Fruit fly (Drosophila melanogaster) whole organism, wandering third instar larva: ENCODE results near the gene Dop2R.
"Not testable (repeated sequence)": the region's sequence is repeated elsewhere in the genome, so short reads cannot be mapped to it uniquely, and the experiment has no call there.

ENCODE experiments used
- Abd-B ChIP-seq: fragments of >200 bp; optimal IDR thresholded peaks from 2 replicates; lab custom pipeline; 2017; ENCODE audit warnings: missing biosample characterization, missing genetic modification characterization
- CG32264 ChIP-seq: fragments of 200-800 bp; sonication (Bioruptor generic); optimal IDR thresholded peaks from 2 replicates; lab custom pipeline; 2016; ENCODE audit warnings: missing biosample characterization, missing genetic modification characterization
- CG9705 ChIP-seq: fragments of 200-800 bp; sonication (Bioruptor generic); optimal IDR thresholded peaks from 2 replicates; lab custom pipeline; 2018; ENCODE audit warnings: missing biosample characterization, mild to moderate bottlenecking, missing genetic modification characterization
- CrebA ChIP-seq: fragments of 200-800 bp; sonication (Bioruptor generic); optimal IDR thresholded peaks from 2 replicates; lab custom pipeline; 2016; ENCODE audit warnings: missing biosample characterization, mild to moderate bottlenecking, missing genetic modification characterization, borderline replicate concordance
- Dfd ChIP-seq: fragments of >200 bp; optimal IDR thresholded peaks from 2 replicates; lab custom pipeline; 2017; ENCODE audit warnings: missing biosample characterization, missing genetic modification characterization
- Dif ChIP-seq: fragments of 200-275, 200-300 bp; sonication (Bioruptor generic); optimal IDR thresholded peaks from 2 replicates; lab custom pipeline; 2018; ENCODE audit warnings: missing biosample characterization, missing genetic modification characterization; ENCODE audit not compliant: partially characterized antibody
- HLH106 ChIP-seq: fragments of 200-800 bp; optimal IDR thresholded peaks from 3 replicates; lab custom pipeline; 2019; ENCODE audit warnings: missing biosample characterization, mild to moderate bottlenecking, missing genetic modification characterization, moderate library complexity
- Hnf4 ChIP-seq: fragments of 200-800 bp; sonication (Bioruptor generic); optimal IDR thresholded peaks from 2 replicates; lab custom pipeline; 2016; ENCODE audit warnings: missing biosample characterization, mild to moderate bottlenecking, missing genetic modification characterization
- Hr78 ChIP-seq: fragments of >200 bp; optimal IDR thresholded peaks from 2 replicates; lab custom pipeline; 2017; ENCODE audit warnings: missing biosample characterization, missing genetic modification characterization
- Hr83 ChIP-seq: fragments of 200-300 bp; sonication (Bioruptor generic); optimal IDR thresholded peaks from 2 replicates; lab custom pipeline; 2016; ENCODE audit warnings: missing biosample characterization, mild to moderate bottlenecking, missing genetic modification characterization, moderate library complexity; ENCODE audit not compliant: poor library complexity, severe bottlenecking
- Jra ChIP-seq: sonication (Bioruptor generic); optimal IDR thresholded peaks from 2 replicates; lab custom pipeline; 2016; ENCODE audit warnings: missing biosample characterization, missing genetic modification characterization
- Mio ChIP-seq: sonication (Bioruptor generic); optimal IDR thresholded peaks from 2 replicates; lab custom pipeline; 2016; ENCODE audit warnings: missing biosample characterization, missing genetic modification characterization
- Myc ChIP-seq: fragments of >200 bp; optimal IDR thresholded peaks from 2 replicates; lab custom pipeline; 2017
- N ChIP-seq: fragments of >200 bp; optimal IDR thresholded peaks from 2 replicates; lab custom pipeline; 2018; ENCODE audit warnings: missing biosample characterization, missing external identifiers, missing genetic modification characterization
- OdsH ChIP-seq: fragments of 200-800 bp; sonication (Bioruptor generic); optimal IDR thresholded peaks from 2 replicates; lab custom pipeline; 2016; ENCODE audit warnings: missing biosample characterization, mild to moderate bottlenecking, missing genetic modification characterization
- Rel ChIP-seq, 2 experiments: fragments of 200-800 bp; sonication (Bioruptor generic) in 1 of 2; optimal IDR thresholded peaks; 2 replicates in 1 of 2; 3 replicates in 1 of 2; lab custom pipeline; 2016 to 2019; ENCODE audit warnings: mild to moderate bottlenecking in 2 of 2, missing biosample characterization in 2 of 2, missing genetic modification characterization in 2 of 2, moderate library complexity in 1 of 2
- Sp1 ChIP-seq: fragments of 200-800 bp; sonication (Bioruptor generic); optimal IDR thresholded peaks from 3 replicates; lab custom pipeline; 2019; ENCODE audit warnings: missing biosample characterization, mild to moderate bottlenecking, missing genetic modification characterization, moderate library complexity
- Vsx2 ChIP-seq: fragments of 200-300, 225-300 bp; sonication (Bioruptor generic); optimal IDR thresholded peaks from 2 replicates; lab custom pipeline; 2018; ENCODE audit warnings: missing biosample characterization, missing genetic modification characterization; ENCODE audit not compliant: partially characterized antibody
- brk ChIP-seq: fragments of 200-800 bp; sonication (Bioruptor generic); optimal IDR thresholded peaks from 2 replicates; lab custom pipeline; 2016; ENCODE audit warnings: missing biosample characterization, mild to moderate bottlenecking, missing genetic modification characterization
- dl ChIP-seq, 2 experiments: fragments of 175-275, 200-275 bp in 1 of 2; fragments of 200-275 bp in 1 of 2; sonication (Bioruptor generic); optimal IDR thresholded peaks; lab custom pipeline; 2018; ENCODE audit warnings: mild to moderate bottlenecking in 2 of 2, missing biosample characterization in 2 of 2, missing genetic modification characterization in 2 of 2, moderate library complexity in 2 of 2; ENCODE audit not compliant: partially characterized antibody in 2 of 2, insufficient read depth in 1 of 2
- dmrt93B ChIP-seq: fragments of 200-800 bp; sonication (Bioruptor generic); optimal IDR thresholded peaks from 2 replicates; lab custom pipeline; 2018; ENCODE audit warnings: missing biosample characterization, mild to moderate bottlenecking, missing genetic modification characterization
- dsf ChIP-seq: sonication (Bioruptor generic); optimal IDR thresholded peaks from 2 replicates; lab custom pipeline; 2016; ENCODE audit warnings: missing biosample characterization, missing genetic modification characterization, borderline replicate concordance
- ey ChIP-seq: fragments of 200-800 bp; sonication (Bioruptor generic); optimal IDR thresholded peaks from 2 replicates; lab custom pipeline; 2016; ENCODE audit warnings: missing biosample characterization, missing genetic modification characterization
- foxo ChIP-seq, 2 experiments: fragments of 200-800 bp; sonication (Bioruptor generic); optimal IDR thresholded peaks; 2 replicates in 1 of 2; 3 replicates in 1 of 2; lab custom pipeline; 2016 to 2017; ENCODE audit warnings: missing biosample characterization in 2 of 2, missing genetic modification characterization in 2 of 2
- jim ChIP-seq: fragments of 175-275, 200-325 bp; sonication (Bioruptor generic); optimal IDR thresholded peaks from 2 replicates; lab custom pipeline; 2016; ENCODE audit warnings: missing biosample characterization, mild to moderate bottlenecking, missing genetic modification characterization
- lola ChIP-seq: fragments of >200 bp; optimal IDR thresholded peaks from 2 replicates; lab custom pipeline; 2017; ENCODE audit warnings: missing biosample characterization, missing genetic modification characterization
- pan ChIP-seq: fragments of >200 bp; optimal IDR thresholded peaks from 2 replicates; lab custom pipeline; 2017
- psq ChIP-seq: fragments of 200-800 bp; sonication (Bioruptor generic); optimal IDR thresholded peaks from 3 replicates; lab custom pipeline; 2017; ENCODE audit warnings: missing biosample characterization, mild to moderate bottlenecking, missing genetic modification characterization, moderate library complexity
- rgr ChIP-seq: fragments of 200-800 bp; sonication (Bioruptor generic); optimal IDR thresholded peaks from 3 replicates; lab custom pipeline; 2016; ENCODE audit warnings: missing biosample characterization, mild to moderate bottlenecking, missing genetic modification characterization
- sage ChIP-seq: fragments of 200-800 bp; sonication (Bioruptor generic); optimal IDR thresholded peaks from 2 replicates; lab custom pipeline; 2016; ENCODE audit warnings: missing biosample characterization, mild to moderate bottlenecking, missing genetic modification characterization
- sv ChIP-seq: fragments of 200-800 bp; sonication (Bioruptor generic); optimal IDR thresholded peaks from 3 replicates; lab custom pipeline; 2016; ENCODE audit warnings: missing biosample characterization, missing genetic modification characterization
- tai ChIP-seq: sonication (Bioruptor generic); optimal IDR thresholded peaks from 2 replicates; lab custom pipeline; 2016; ENCODE audit warnings: missing biosample characterization, missing genetic modification characterization
- usp ChIP-seq: fragments of >200 bp; optimal IDR thresholded peaks from 2 replicates; lab custom pipeline; 2017; ENCODE audit warnings: missing biosample characterization, missing genetic modification characterization
- woc ChIP-seq: sonication (Bioruptor generic); optimal IDR thresholded peaks from 2 replicates; lab custom pipeline; 2016; ENCODE audit warnings: missing biosample characterization, mild to moderate bottlenecking, missing genetic modification characterization

Gene Dop2R

DNA sequence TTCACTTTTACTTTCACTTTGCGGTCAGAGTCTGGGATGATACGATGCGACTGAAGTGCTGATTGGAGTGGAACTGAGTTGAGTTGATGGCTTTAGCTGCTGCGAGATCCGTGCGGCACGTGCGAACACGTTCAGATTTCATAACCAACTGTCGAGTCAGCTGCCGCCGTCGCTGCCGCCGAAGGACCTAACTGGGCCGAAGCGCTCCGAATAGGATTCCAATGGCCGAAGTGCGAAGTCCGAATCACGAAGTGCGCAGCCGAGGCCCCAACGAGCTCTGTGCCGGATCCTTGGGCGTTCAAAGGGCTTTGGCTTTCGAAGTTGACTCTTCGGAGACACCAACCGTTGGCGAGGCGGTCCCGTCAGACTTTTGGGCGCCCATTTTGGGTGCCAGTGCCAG is at the start of gene Dop2R:
Gene Dop2R, minus strand, starts transcription at position 131 of the 400 bp plus-strand sequence.
- TF ChIP-seq N = no peak
- no peak for TF ChIP-seq pan (lab: Kevin White, UChicago)
- no peak for TF ChIP-seq foxo (GFP tag; optimal IDR thresholded peaks at IDR 0.05; lab: Kevin White, UChicago)
- TF ChIP-seq usp (GFP tag; lab: Kevin White, UChicago) = no peak
- no peak for TF ChIP-seq Jra (GFP tag; lab: Kevin White, UChicago)
- no peak for TF ChIP-seq OdsH
- TF ChIP-seq Vsx2 (GFP tag; lab: Kevin White, UChicago) = no peak
- no peak for TF ChIP-seq Hr78 (GFP tag; lab: Kevin White, UChicago)
- TF ChIP-seq HLH106 (tag; lab: Kevin White, UChicago) = no peak
- TF ChIP-seq brk (GFP tag; lab: Kevin White, UChicago) = no peak
- no peak for TF ChIP-seq woc (GFP tag; lab: Kevin White, UChicago)
- TF ChIP-seq, all 38 proteins: peak for 0

DNA sequence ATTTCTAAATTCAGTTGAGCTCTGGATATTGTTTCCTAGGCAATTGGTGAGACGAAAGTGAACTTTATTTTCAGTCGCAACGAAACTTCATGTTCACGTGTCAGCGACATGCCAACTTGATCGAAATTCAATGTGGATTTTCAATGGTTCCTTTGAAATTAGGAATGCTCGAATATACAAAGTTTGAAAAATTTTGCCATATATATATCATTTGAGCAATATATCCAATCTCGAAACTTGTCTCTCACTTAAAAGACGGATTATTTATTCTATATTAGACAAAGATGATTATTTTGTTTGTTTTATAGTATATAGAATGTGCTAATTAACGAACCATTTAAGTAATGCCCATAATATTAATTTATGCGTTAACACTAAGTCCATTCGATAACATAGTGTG is 48.0 kb upstream of the Dop2R start, which contains the start of gene karr:
Gene karr, minus strand, starts transcription at position 101 of the 400 bp plus-strand sequence.
- TF ChIP-seq jim (GFP tag; lab: Kevin White, UChicago) (no peak), Myc (lab: Kevin White, UChicago) (no peak), woc (GFP tag; lab: Kevin White, UChicago) (no peak), brk (GFP tag; lab: Kevin White, UChicago) (no peak), dmrt93B (GFP tag; lab: Kevin White, UChicago) (no peak)

DNA sequence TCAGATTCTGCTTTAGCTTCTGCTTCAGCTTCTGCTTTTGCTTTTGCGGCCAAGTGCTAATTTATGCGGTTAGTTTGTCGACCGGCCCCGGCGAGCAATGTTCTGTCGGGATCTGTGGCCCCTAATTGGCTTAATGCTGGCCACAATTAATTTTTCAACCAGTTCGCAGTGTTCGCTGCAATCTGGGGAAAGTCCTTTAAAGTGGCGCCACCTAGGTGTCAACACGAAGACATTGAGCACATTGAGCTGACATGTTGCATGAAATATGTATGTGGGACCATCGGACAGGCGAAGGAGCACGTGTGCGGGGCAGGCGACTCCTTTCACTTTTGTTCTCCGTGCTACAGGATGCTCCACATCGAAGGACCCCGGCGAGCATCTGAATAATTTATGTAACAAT is 42.5 kb upstream of the Dop2R start:
- TF ChIP-seq lola (GFP tag; lab: Kevin White, UChicago) (no peak), sage (no peak), rgr (GFP tag; lab: Kevin White, UChicago) (no peak), Dif (GFP tag; lab: Kevin White, UChicago) (no peak), Hr78 (GFP tag; lab: Kevin White, UChicago) (no peak), CrebA (GFP tag; lab: Kevin White, UChicago) (no peak), Hr83 (GFP tag; lab: Kevin White, UChicago) (no peak), brk (GFP tag; lab: Kevin White, UChicago) (no peak), CG32264 (no peak), pan (lab: Kevin White, UChicago) (no peak), Abd-B (no peak), dl (GFP tag; optimal IDR thresholded peaks at IDR 0.05; lab: Kevin White, UChicago; ENCODE audit: insufficient read depth in 1 of 2, partially characterized antibody in 2 of 2) (no peak), CG9705 (GFP tag; lab: Kevin White, UChicago) (no peak), usp (GFP tag; lab: Kevin White, UChicago) (no peak), Vsx2 (GFP tag; lab: Kevin White, UChicago) (no peak), Hnf4 (GFP tag; lab: Kevin White, UChicago) (no peak), ey (GFP tag; lab: Kevin White, UChicago) (no peak), Dfd (GFP tag; lab: Kevin White, UChicago) (no peak)

DNA sequence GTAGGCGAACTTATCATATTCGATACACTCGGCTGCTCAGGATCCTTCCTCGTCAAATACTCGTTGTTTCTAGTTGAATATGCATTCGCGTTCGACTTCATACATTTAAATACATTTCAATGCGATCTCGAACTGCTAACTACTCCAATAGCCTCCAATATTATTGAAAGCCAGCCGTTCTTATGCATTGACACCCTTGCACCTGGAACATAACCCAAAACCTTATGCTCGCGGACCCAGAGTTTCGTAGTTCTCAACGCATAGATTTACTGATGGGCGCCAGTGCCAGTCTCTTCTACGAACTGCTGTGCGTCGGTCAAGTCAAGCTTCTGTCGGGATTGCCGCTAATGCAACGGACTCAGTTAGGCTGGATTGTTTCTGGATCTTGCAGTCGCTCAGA is 33.9 kb upstream of the Dop2R start, which contains the start of gene CG42581:
Gene CG42581, minus strand, starts transcription at position 101 of the 400 bp plus-strand sequence.
- not testable (repeated sequence) for TF ChIP-seq usp (GFP tag; lab: Kevin White, UChicago); tai; foxo (GFP tag; optimal IDR thresholded peaks at IDR 0.05; lab: Kevin White, UChicago)

DNA sequence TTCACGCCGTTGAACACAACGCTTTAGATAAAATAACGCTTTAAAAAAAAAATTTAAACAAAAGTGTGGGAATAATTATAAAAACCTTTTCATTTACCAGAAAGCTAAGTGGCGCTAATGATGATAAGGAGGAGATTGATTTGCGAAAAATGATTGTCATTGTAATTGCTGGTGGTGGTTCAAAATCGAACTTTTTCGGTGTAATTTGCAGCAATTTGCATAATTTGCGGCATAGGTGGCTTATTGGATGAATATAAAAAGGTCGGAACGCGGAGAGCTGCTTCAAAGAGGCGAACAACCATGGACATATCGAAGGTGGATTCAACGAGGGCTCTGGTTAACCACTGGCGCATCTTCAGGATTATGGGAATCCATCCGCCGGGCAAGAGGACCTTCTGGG is 31.6 kb upstream of the Dop2R start, which contains the start of gene Or19b:
Gene Or19b, plus strand, starts transcription at position 301 of the 400 bp plus-strand sequence.
- TF ChIP-seq Dfd, brk, dsf (GFP tag; lab: Kevin White, UChicago): not testable (repeated sequence)

DNA sequence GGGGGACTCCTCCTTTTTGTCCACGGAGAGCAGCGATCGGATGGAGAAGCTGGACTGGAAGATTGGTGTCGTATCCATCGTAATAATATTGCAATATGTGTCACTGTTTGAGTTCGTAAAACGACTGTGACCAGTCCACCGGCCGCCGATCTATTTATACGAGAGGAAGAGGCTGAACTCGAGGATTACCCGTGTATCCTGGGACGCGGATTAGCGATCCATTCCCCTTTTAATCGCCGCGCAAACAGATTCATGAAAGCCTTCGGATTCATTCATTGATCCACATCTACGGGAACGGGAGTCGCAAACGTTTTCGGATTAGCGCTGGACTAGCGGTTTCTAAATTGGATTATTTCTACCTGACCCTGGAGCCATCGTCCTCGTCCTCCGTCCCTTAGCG is 29.8 kb upstream of the Dop2R start, which contains the start of gene fd19B:
Gene fd19B, minus strand, starts transcription at position 101 of the 400 bp plus-strand sequence.
- no peak for TF ChIP-seq Dif (GFP tag; lab: Kevin White, UChicago)
- TF ChIP-seq woc (GFP tag; lab: Kevin White, UChicago) = no peak
- TF ChIP-seq Mio (GFP tag; lab: Kevin White, UChicago) = no peak
- no peak for TF ChIP-seq CrebA (GFP tag; lab: Kevin White, UChicago)
- TF ChIP-seq Hr78 (GFP tag; lab: Kevin White, UChicago) = no peak
- no peak for TF ChIP-seq Abd-B
- no peak for TF ChIP-seq CG32264
- TF ChIP-seq pan (lab: Kevin White, UChicago) = no peak
- no peak for TF ChIP-seq Rel (GFP tag; optimal IDR thresholded peaks at IDR 0.05; lab: Kevin White, UChicago)
- TF ChIP-seq Rel (tag; optimal IDR thresholded peaks at IDR 0.05; lab: Kevin White, UChicago) = no peak
- no peak for TF ChIP-seq usp (GFP tag; lab: Kevin White, UChicago)
- no peak for TF ChIP-seq sv (GFP tag; lab: Kevin White, UChicago)
- TF ChIP-seq brk (GFP tag; lab: Kevin White, UChicago) = no peak
- no peak for TF ChIP-seq dmrt93B (GFP tag; lab: Kevin White, UChicago)
- no peak for TF ChIP-seq Sp1
- TF ChIP-seq rgr (GFP tag; lab: Kevin White, UChicago) = no peak
- TF ChIP-seq Vsx2 (GFP tag; lab: Kevin White, UChicago) = no peak
- TF ChIP-seq psq (GFP tag; lab: Kevin White, UChicago) = no peak
